Fruit fly (Drosophila melanogaster): Measurements from ENCODE around the gene CG13474.

CG13474 gene

DNA sequence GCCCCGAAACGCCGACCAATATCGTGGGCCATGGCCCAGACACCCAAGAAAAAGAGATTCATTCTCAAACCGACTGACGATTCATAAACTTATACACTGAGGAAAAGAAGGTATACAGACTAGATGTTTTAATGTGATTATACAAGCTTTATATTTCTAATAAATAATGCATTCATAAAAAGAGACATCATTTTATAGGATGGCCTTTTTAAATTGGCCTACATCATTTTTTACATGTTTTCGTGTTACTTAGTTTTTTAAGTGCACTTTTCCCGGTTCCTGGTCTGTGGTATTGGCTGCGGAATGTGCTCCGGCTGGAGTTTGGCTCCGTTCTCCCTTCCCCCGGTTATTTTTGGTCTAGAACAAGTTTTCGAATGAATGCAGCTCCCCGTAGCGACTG is 44.4 kb downstream of the CG13474 start (continued):
- peak; percentile 86 for TF ChIP-seq oc (tag; optimal IDR thresholded peaks at IDR 0.05)
- peak; percentile 69 for TF ChIP-seq CG12299 (tag; optimal IDR thresholded peaks at IDR 0.05)
- TF ChIP-seq Fer3 (tag; optimal IDR thresholded peaks at IDR 0.05) = peak; percentile 52
- peak; percentile 35 for TF ChIP-seq odd (GFP tag; optimal IDR thresholded peaks at IDR 0.05)
- TF ChIP-seq CG14860 (GFP tag; IDR thresholded peaks at IDR 0.05; ENCODE audit: partially characterized antibody) = no peak
- no peak for TF ChIP-seq CG9932 (GFP tag; IDR thresholded peaks at IDR 0.05)
- TF ChIP-seq Rfx (GFP tag; IDR thresholded peaks at IDR 0.05) = 0 out of 2 replicates have a peak, but pooled peaks have one; percentile 13
- TF ChIP-seq CG14667 (GFP tag; IDR thresholded peaks at IDR 0.05) = peak; percentile 69; the same call in 1 of the 2 replicates
- peak; percentile 80 for TF ChIP-seq CG8290 (GFP tag; optimal IDR thresholded peaks at IDR 0.05)
- TF ChIP-seq CG8290 (tag; optimal IDR thresholded peaks at IDR 0.05) = peak in 1 of 2 experiments; percentile 48
- TF ChIP-seq CG17328 (GFP tag; IDR thresholded peaks at IDR 0.05) = peak; percentile 83
- no peak for TF ChIP-seq pho (GFP tag; optimal IDR thresholded peaks at IDR 0.05)
- no peak for TF ChIP-seq klu (GFP tag; IDR thresholded peaks at IDR 0.05)
- peak; percentile 30 for TF ChIP-seq Usf (GFP tag; optimal IDR thresholded peaks at IDR 0.05)
- TF ChIP-seq Bteb2 (GFP tag; optimal IDR thresholded peaks at IDR 0.05) = peak; percentile 31
- TF ChIP-seq CG9215 (GFP tag; IDR thresholded peaks at IDR 0.05) = peak; percentile 35; the same call in 1 of the 2 replicates
- TF ChIP-seq Dip3 (GFP tag; optimal IDR thresholded peaks at IDR 0.05) = peak; percentile 25
- no peak for TF ChIP-seq NK7.1 (GFP tag; optimal IDR thresholded peaks at IDR 0.05)
- peak; percentile 87 for TF ChIP-seq CG8924 (tag; optimal IDR thresholded peaks at IDR 0.05)
- TF ChIP-seq CG10431 (GFP tag; optimal IDR thresholded peaks at IDR 0.05) = peak; percentile 83
- TF ChIP-seq CG3281 (GFP tag; optimal IDR thresholded peaks at IDR 0.05) = peak; percentile 39
- peak; percentile 61 for TF ChIP-seq CG13123 (GFP tag; optimal IDR thresholded peaks at IDR 0.05)
- TF ChIP-seq CG9817 (tag; optimal IDR thresholded peaks at IDR 0.05) = peak; percentile 5
- peak; percentile 12 for TF ChIP-seq Hmx (GFP tag; optimal IDR thresholded peaks at IDR 0.05)
- TF ChIP-seq CG43689 (GFP tag; IDR thresholded peaks at IDR 0.05) = 0 out of 2 replicates have a peak, but pooled peaks have one; percentile 23
- no peak for TF ChIP-seq eyg (GFP tag; optimal IDR thresholded peaks at IDR 0.05)
- TF ChIP-seq lbe (GFP tag; optimal IDR thresholded peaks at IDR 0.05) = peak; percentile 67
- TF ChIP-seq twi (tag; optimal IDR thresholded peaks at IDR 0.05) = peak; percentile 77
- no peak for TF ChIP-seq CG17802 (tag; optimal IDR thresholded peaks at IDR 0.05)
- peak; percentile 92 for TF ChIP-seq Med (GFP tag)
- TF ChIP-seq tx (GFP tag; optimal IDR thresholded peaks at IDR 0.05) = peak; percentile 56
- TF ChIP-seq MTF-1 (GFP tag; optimal IDR thresholded peaks at IDR 0.05; ENCODE audit: borderline replicate concordance) = peak; percentile 74
- peak; percentile 21; the same call in 1 of the 2 replicates for TF ChIP-seq CG3847 (GFP tag; IDR thresholded peaks at IDR 0.05)
- TF ChIP-seq Side (GFP tag; optimal IDR thresholded peaks at IDR 0.05) = peak; percentile 69
- TF ChIP-seq bcd (GFP tag; optimal IDR thresholded peaks at IDR 0.05) = peak; percentile 66
- TF ChIP-seq insv (GFP tag; optimal IDR thresholded peaks at IDR 0.05) = no peak
- peak; percentile 84 to 89 for TF ChIP-seq chif (GFP tag; optimal IDR thresholded peaks at IDR 0.05)
- TF ChIP-seq CG6654 (GFP tag; optimal IDR thresholded peaks at IDR 0.05) = peak; percentile 40
- peak; percentile 48 for TF ChIP-seq CG10565 (GFP tag; optimal IDR thresholded peaks at IDR 0.05)
- TF ChIP-seq zen2 (GFP tag; IDR thresholded peaks at IDR 0.05; ENCODE audit: partially characterized antibody) = no peak
- TF ChIP-seq dati (GFP tag; IDR thresholded peaks at IDR 0.05) = peak; percentile 67
- no peak for TF ChIP-seq CG17912 (GFP tag; optimal IDR thresholded peaks at IDR 0.05)
- TF ChIP-seq CG7357 (GFP tag; IDR thresholded peaks at IDR 0.05) = peak; percentile 50; the same call in 1 of the 3 replicates
- TF ChIP-seq Gsc (GFP tag; IDR thresholded peaks at IDR 0.05) = no peak
- TF ChIP-seq Optix (GFP tag; IDR thresholded peaks at IDR 0.05) = no peak
- TF ChIP-seq GATAe (GFP tag; conservative IDR thresholded peaks at IDR 0.05) = no peak
- peak; percentile 68; the same call in 1 of the 2 replicates for TF ChIP-seq CG32772 (GFP tag; IDR thresholded peaks at IDR 0.05)
- no peak for TF ChIP-seq gt (GFP tag; IDR thresholded peaks at IDR 0.05)
- TF ChIP-seq repo (GFP tag; optimal IDR thresholded peaks at IDR 0.05) = peak; percentile 46
- TF ChIP-seq disco-r (GFP tag; optimal IDR thresholded peaks at IDR 0.05) = peak; percentile 21
- TF ChIP-seq sna (GFP tag; IDR thresholded peaks at IDR 0.05; ENCODE audit: partially characterized antibody) = no peak

All from whole organism, embryonic.